Fruit fly (Drosophila melanogaster) whole organism, embryonic: ENCODE results near the gene aop.
A peak's percentile ranks its signal among the peaks of the same experiment; 100 is the strongest.

Source experiments
- Ada2b ChIP-seq: fragments of 200-800 bp; sonication (Bioruptor generic); IDR thresholded peaks from 2 replicates; pipeline ENCODE4 v1.3.6; 2022; ENCODE audit warnings: missing biosample characterization, missing genetic modification characterization
- Antp ChIP-seq: fragments of 200-800 bp; sonication (Bioruptor generic); optimal IDR thresholded peaks from 3 replicates; lab custom pipeline; 2016; ENCODE audit warnings: missing biosample characterization, missing genetic modification characterization
- Atf3 ChIP-seq: fragments of 200-800 bp; sonication (Bioruptor generic); optimal IDR thresholded peaks from 3 replicates; lab custom pipeline; 2016; ENCODE audit warnings: missing biosample characterization, missing genetic modification characterization
- Atf6 ChIP-seq: fragments of 200-800 bp; sonication (Bioruptor generic); IDR thresholded peaks from 2 replicates; pipeline ENCODE4 v1.3.6; 2022; ENCODE audit warnings: missing biosample characterization, missing genetic modification characterization
- CG10267 ChIP-seq: fragments of 200-800 bp; sonication (Bioruptor generic); optimal IDR thresholded peaks from 2 replicates; lab custom pipeline; 2018; ENCODE audit warnings: missing biosample characterization, mild to moderate bottlenecking, missing genetic modification characterization, moderate library complexity
- CG11085 ChIP-seq: fragments of 200-800 bp; sonication (Bioruptor generic); IDR thresholded peaks from 2 replicates; pipeline ENCODE4 v1.3.6; 2022; ENCODE audit warnings: missing biosample characterization, missing genetic modification characterization
- CG11695 ChIP-seq: fragments of 200-800 bp; sonication (Bioruptor generic); IDR thresholded peaks from 3 replicates; pipeline ENCODE4 v1.3.6; 2022; ENCODE audit warnings: missing biosample characterization, missing genetic modification characterization
- CG13775 ChIP-seq: fragments of 200-800 bp; sonication (Bioruptor generic); optimal IDR thresholded peaks from 3 replicates; lab custom pipeline; 2017; ENCODE audit warnings: missing biosample characterization, mild to moderate bottlenecking, missing genetic modification characterization
- CG16815 ChIP-seq: fragments of 200-800 bp; sonication (Bioruptor generic); optimal IDR thresholded peaks from 3 replicates; lab custom pipeline; 2017; ENCODE audit warnings: missing biosample characterization, mild to moderate bottlenecking, missing genetic modification characterization
- CG17829 ChIP-seq: fragments of 200-800 bp; optimal IDR thresholded peaks from 2 replicates; lab custom pipeline; 2019; ENCODE audit warnings: missing biosample characterization, mild to moderate bottlenecking, missing genetic modification characterization, moderate library complexity
- CG31365 ChIP-seq: fragments of 200-800 bp; sonication (Bioruptor generic); optimal IDR thresholded peaks from 2 replicates; lab custom pipeline; 2018; ENCODE audit warnings: missing biosample characterization, mild to moderate bottlenecking, missing genetic modification characterization
- CG3726 ChIP-seq: fragments of 200-800 bp; sonication (Bioruptor generic); IDR thresholded peaks from 3 replicates; pipeline ENCODE4, ENCODE4 v1.3.6; 2022; ENCODE audit warnings: missing biosample characterization, missing genetic modification characterization
- CG4707 ChIP-seq: fragments of 200-800 bp; sonication (Bioruptor generic); optimal IDR thresholded peaks from 2 replicates; lab custom pipeline; 2018; ENCODE audit warnings: missing biosample characterization, mild to moderate bottlenecking, missing genetic modification characterization, moderate library complexity
- CG6254 ChIP-seq: fragments of 200-800 bp; sonication (Bioruptor generic); optimal IDR thresholded peaks from 3 replicates; lab custom pipeline; 2017; ENCODE audit warnings: mild to moderate bottlenecking, missing biosample characterization, missing genetic modification reagents, missing genetic modification characterization
- CG6654 ChIP-seq: fragments of 200-800 bp; sonication (Bioruptor generic); optimal IDR thresholded peaks from 2 replicates; lab custom pipeline; 2017; ENCODE audit warnings: missing biosample characterization, mild to moderate bottlenecking, missing genetic modification characterization
- D19B ChIP-seq: fragments of 200-800 bp; sonication (Bioruptor generic); optimal IDR thresholded peaks from 2 replicates; lab custom pipeline; 2017; ENCODE audit warnings: missing biosample characterization, mild to moderate bottlenecking, missing genetic modification characterization
- Dfd ChIP-seq, 2 experiments: fragments of >200 bp; optimal IDR thresholded peaks; 2 replicates each; lab custom pipeline; 2017; ENCODE audit warnings: missing biosample characterization in 2 of 2, missing genetic modification characterization in 2 of 2
- Gug ChIP-seq: fragments of 200-800 bp; sonication (Bioruptor generic); IDR thresholded peaks from 4 replicates; pipeline ENCODE4 v1.3.6; 2022; ENCODE audit warnings: missing biosample characterization, missing genetic modification characterization
- Hey ChIP-seq: fragments of 200-800 bp; sonication (Bioruptor generic); optimal IDR thresholded peaks from 3 replicates; lab custom pipeline; 2018; ENCODE audit warnings: missing biosample characterization, mild to moderate bottlenecking, missing genetic modification characterization
- Hmr ChIP-seq: fragments of 200-800 bp; sonication (Bioruptor generic); optimal IDR thresholded peaks from 3 replicates; lab custom pipeline; 2017; ENCODE audit warnings: mild to moderate bottlenecking, missing biosample characterization, missing genetic modification reagents, missing genetic modification characterization
- Hr51 ChIP-seq, 2 experiments: fragments of 200-800 bp; sonication (Bioruptor generic); optimal IDR thresholded peaks; 2 replicates in 1 of 2; 3 replicates in 1 of 2; lab custom pipeline; 2016 to 2018; ENCODE audit warnings: missing biosample characterization in 2 of 2, missing genetic modification characterization in 2 of 2, mild to moderate bottlenecking in 1 of 2, moderate library complexity in 1 of 2
- Max ChIP-seq: fragments of 200-800 bp; sonication (Bioruptor generic); optimal IDR thresholded peaks from 2 replicates; lab custom pipeline; 2016; ENCODE audit warnings: missing biosample characterization, mild to moderate bottlenecking, missing genetic modification characterization
- Meics ChIP-seq: fragments of 200-800 bp; sonication (Bioruptor generic); optimal IDR thresholded peaks from 2 replicates; lab custom pipeline; 2017; ENCODE audit warnings: missing biosample characterization, mild to moderate bottlenecking, missing genetic modification characterization
- NK7.1 ChIP-seq: fragments of 200-800 bp; sonication (Bioruptor generic); optimal IDR thresholded peaks from 3 replicates; lab custom pipeline; 2016; ENCODE audit warnings: missing biosample characterization, missing genetic modification characterization
- Nf-YC ChIP-seq: fragments of 200-800 bp; optimal IDR thresholded peaks from 3 replicates; lab custom pipeline; 2019; ENCODE audit warnings: missing biosample characterization, mild to moderate bottlenecking, missing genetic modification characterization, moderate library complexity
- TFAM ChIP-seq: fragments of 200-800 bp; sonication (Bioruptor generic); optimal IDR thresholded peaks from 2 replicates; lab custom pipeline; 2017; ENCODE audit warnings: missing biosample characterization, missing genetic modification characterization, inconsistent platforms
- Vsx1 ChIP-seq: fragments of 200-800 bp; sonication (Bioruptor generic); optimal IDR thresholded peaks from 2 replicates; lab custom pipeline; 2017; ENCODE audit warnings: missing biosample characterization, mild to moderate bottlenecking, missing genetic modification characterization, missing genetic modification reagents
- YL-1 ChIP-seq: fragments of 200-800 bp; sonication (Bioruptor generic); optimal IDR thresholded peaks from 3 replicates; lab custom pipeline; 2017; ENCODE audit warnings: missing biosample characterization, mild to moderate bottlenecking, missing genetic modification characterization
- ara ChIP-seq: fragments of 200-800 bp; sonication (Bioruptor generic); IDR thresholded peaks from 2 replicates; pipeline ENCODE4 v1.3.6; 2022; ENCODE audit warnings: missing biosample characterization, missing genetic modification characterization
- bcd ChIP-seq: fragments of 200-800 bp; sonication (Bioruptor generic); optimal IDR thresholded peaks from 2 replicates; lab custom pipeline; 2017; ENCODE audit warnings: missing biosample characterization, mild to moderate bottlenecking, missing genetic modification characterization
- cad ChIP-seq: fragments of >200 bp; optimal IDR thresholded peaks from 2 replicates; lab custom pipeline; 2017; ENCODE audit warnings: missing biosample characterization, missing genetic modification characterization
- cato ChIP-seq: fragments of 200-800 bp; sonication (Bioruptor generic); optimal IDR thresholded peaks from 2 replicates; lab custom pipeline; 2016; ENCODE audit warnings: missing biosample characterization, missing genetic modification characterization, borderline replicate concordance
- disco-r ChIP-seq: fragments of 200-800 bp; sonication (Bioruptor generic); optimal IDR thresholded peaks from 2 replicates; lab custom pipeline; 2016; ENCODE audit warnings: missing biosample characterization, missing genetic modification characterization
- gcm ChIP-seq: fragments of 200-800 bp; sonication (Bioruptor generic); optimal IDR thresholded peaks from 2 replicates; lab custom pipeline; 2019; ENCODE audit warnings: missing biosample characterization, mild to moderate bottlenecking, missing genetic modification characterization, moderate library complexity
- gcm2 ChIP-seq: fragments of 200-800 bp; sonication (Bioruptor generic); optimal IDR thresholded peaks from 2 replicates; lab custom pipeline; 2016; ENCODE audit warnings: missing biosample characterization, missing genetic modification characterization
- gfzf ChIP-seq: fragments of 200-800 bp; sonication (Bioruptor generic); optimal IDR thresholded peaks from 2 replicates; lab custom pipeline; 2016; ENCODE audit warnings: missing biosample characterization, mild to moderate bottlenecking, missing genetic modification characterization, moderate library complexity
- hth ChIP-seq: fragments of >200 bp; optimal IDR thresholded peaks from 2 replicates; lab custom pipeline; 2017; ENCODE audit warnings: inconsistent platforms
- klu ChIP-seq: fragments of 200-800 bp; sonication (Bioruptor generic); IDR thresholded peaks from 2 replicates; pipeline ENCODE4 v1.3.6; 2022; ENCODE audit warnings: missing biosample characterization, missing genetic modification characterization
- lov ChIP-seq, 2 experiments: fragments of 200-800 bp in 1 of 2; fragments of >200 bp in 1 of 2; sonication (Bioruptor generic) in 1 of 2; IDR thresholded peaks in 1 of 2; optimal IDR thresholded peaks in 1 of 2; 2 replicates in 1 of 2; 3 replicates in 1 of 2; pipeline versions ENCODE4 v1.3.6 to Lab custom; 2017 to 2022; ENCODE audit warnings: missing biosample characterization in 1 of 2, missing genetic modification characterization in 1 of 2
- mld ChIP-seq: fragments of 200-800 bp; sonication (Bioruptor generic); IDR thresholded peaks from 3 replicates; pipeline ENCODE4 v1.3.6; 2022; ENCODE audit warnings: missing biosample characterization, missing genetic modification characterization; ENCODE audit not compliant: partially characterized antibody
- nerfin-2 ChIP-seq: fragments of 200-800 bp; sonication (Bioruptor generic); IDR thresholded peaks from 2 replicates; pipeline ENCODE4 v1.3.6; 2022; ENCODE audit warnings: missing biosample characterization, missing genetic modification characterization; ENCODE audit not compliant: partially characterized antibody
- pho ChIP-seq: fragments of 200-800 bp; sonication (Bioruptor generic); optimal IDR thresholded peaks from 2 replicates; lab custom pipeline; 2016; ENCODE audit warnings: missing biosample characterization, missing genetic modification characterization
- pum ChIP-seq: fragments of 200-800 bp; sonication (Bioruptor generic); optimal IDR thresholded peaks from 2 replicates; lab custom pipeline; 2016; ENCODE audit warnings: missing biosample characterization, missing genetic modification characterization
- sd ChIP-seq: fragments of 200-800 bp; sonication (Bioruptor generic); optimal IDR thresholded peaks from 3 replicates; lab custom pipeline; 2018; ENCODE audit warnings: missing biosample characterization, mild to moderate bottlenecking, missing genetic modification characterization, moderate library complexity
- sens ChIP-seq: fragments of 200-800 bp; sonication (Bioruptor generic); peaks from one replicate; lab custom pipeline; 2016; ENCODE audit warnings: missing biosample characterization, missing genetic modification characterization
- shn ChIP-seq: fragments of 200-800 bp; sonication (Bioruptor generic); optimal IDR thresholded peaks from 3 replicates; lab custom pipeline; 2016; ENCODE audit warnings: missing biosample characterization, missing genetic modification characterization
- tap ChIP-seq: fragments of 200-800 bp; optimal IDR thresholded peaks from 3 replicates; lab custom pipeline; 2019; ENCODE audit warnings: missing biosample characterization, mild to moderate bottlenecking, missing genetic modification characterization, moderate library complexity
- unpg ChIP-seq: fragments of 200-800 bp; sonication (Bioruptor generic); optimal IDR thresholded peaks from 3 replicates; lab custom pipeline; 2018; ENCODE audit warnings: missing biosample characterization, mild to moderate bottlenecking, missing genetic modification characterization, moderate library complexity
- vvl ChIP-seq: fragments of 200-800 bp; sonication (Bioruptor generic); IDR thresholded peaks from 2 replicates; pipeline ENCODE4 v1.3.6; 2022; ENCODE audit warnings: missing biosample characterization, missing genetic modification characterization

Gene aop

dm6 chr2L:2196590-2197474, 18.3 kb upstream of the aop start:
- peak in 1 of 2 experiments; percentile 59 for TF ChIP-seq Hr51 (GFP tag; optimal IDR thresholded peaks at IDR 0.05; lab: Kevin White, UChicago)
- TF ChIP-seq pum, result no peak
- peak; percentile 85 for TF ChIP-seq Hmr (GFP tag; lab: Kevin White, UChicago)
- TF ChIP-seq pho (GFP tag; lab: Kevin White, UChicago), result peak; percentile 53
- TF ChIP-seq lov (optimal IDR thresholded peaks at IDR 0.05; lab: Kevin White, UChicago), result no peak
- TF ChIP-seq lov (GFP tag; IDR thresholded peaks at IDR 0.05; lab: Robert Waterston, UW), result no peak
- TF ChIP-seq Nf-YC (tag; lab: Kevin White, UChicago), result peak; percentile 87
- TF ChIP-seq cad (GFP tag; lab: Kevin White, UChicago), result no peak
- no peak for TF ChIP-seq gcm2 (GFP tag; lab: Kevin White, UChicago)
- no peak for TF ChIP-seq Atf3 (GFP tag; lab: Kevin White, UChicago)
- no peak for TF ChIP-seq bcd (GFP tag; lab: Kevin White, UChicago)
- no peak for TF ChIP-seq shn
- TF ChIP-seq CG6254 (GFP tag; lab: Kevin White, UChicago), result peak; percentile 70
- peak; percentile 53 for TF ChIP-seq YL-1 (GFP tag; lab: Kevin White, UChicago)
- no peak for TF ChIP-seq CG11085 (GFP tag; lab: Robert Waterston, UW)
- peak; percentile 70 for TF ChIP-seq Max
- no peak for TF ChIP-seq klu
- TF ChIP-seq unpg (GFP tag; lab: Kevin White, UChicago), result peak; percentile 34
- no peak for TF ChIP-seq ara (GFP tag; lab: Robert Waterston, UW)
- peak; percentile 38 for TF ChIP-seq Hey
- TF ChIP-seq CG16815 (GFP tag; lab: Kevin White, UChicago), result peak; percentile 50
- peak; percentile 97 for TF ChIP-seq sd (tag; lab: Kevin White, UChicago)
- peak; percentile 86 for TF ChIP-seq sens (GFP tag; lab: Kevin White, UChicago)
- TF ChIP-seq cato (GFP tag; lab: Kevin White, UChicago), result no peak
- TF ChIP-seq vvl (GFP tag; lab: Robert Waterston, UW), result no peak
- TF ChIP-seq CG10267 (tag; lab: Kevin White, UChicago), result peak; percentile 23
- no peak for TF ChIP-seq TFAM (GFP tag; lab: Kevin White, UChicago)
- peak; percentile 29 for TF ChIP-seq CG4707 (GFP tag; lab: Kevin White, UChicago)
- peak; percentile 70 for TF ChIP-seq gcm
- TF ChIP-seq CG6654 (GFP tag; lab: Kevin White, UChicago), result no peak
- no peak for TF ChIP-seq CG3726
- TF ChIP-seq CG17829, result peak; percentile 41
- no peak for TF ChIP-seq tap (tag; lab: Kevin White, UChicago)
- no peak for TF ChIP-seq gfzf (GFP tag; lab: Kevin White, UChicago)
- TF ChIP-seq mld (GFP tag; lab: Robert Waterston, UW), result no peak
- TF ChIP-seq Atf6 (GFP tag; lab: Robert Waterston, UW), result no peak
- no peak for TF ChIP-seq CG11695 (GFP tag; lab: Robert Waterston, UW)
- TF ChIP-seq D19B, result peak; percentile 55
- no peak for TF ChIP-seq Ada2b (GFP tag; lab: Robert Waterston, UW)
- peak; percentile 8; the same call in 1 of the 4 replicates for TF ChIP-seq Gug (GFP tag; lab: Robert Waterston, UW)
- peak; percentile 55 for TF ChIP-seq CG13775 (GFP tag; lab: Kevin White, UChicago)
- no peak for TF ChIP-seq disco-r (GFP tag; lab: Kevin White, UChicago)
- TF ChIP-seq CG31365 (tag; lab: Kevin White, UChicago), result peak; percentile 63
- TF ChIP-seq hth (lab: Kevin White, UChicago), result no peak
- TF ChIP-seq Meics (GFP tag; lab: Kevin White, UChicago), result peak; percentile 77
- no peak for TF ChIP-seq NK7.1
- TF ChIP-seq Dfd (GFP tag; optimal IDR thresholded peaks at IDR 0.05; lab: Kevin White, UChicago), result no peak
- TF ChIP-seq Antp, result peak; percentile 18
- TF ChIP-seq Vsx1 (GFP tag; lab: Kevin White, UChicago), result peak; percentile 98
- no peak for TF ChIP-seq nerfin-2
